Fruit fly (Drosophila melanogaster) whole organism: ENCODE results near the gene gig.

Source experiments
- EcR ChIP-seq, 2 experiments: fragments of >200 bp; optimal IDR thresholded peaks; 2 replicates each; lab custom pipeline; 2017; ENCODE audit warnings: missing biosample characterization in 2 of 2, missing genetic modification characterization in 2 of 2, missing genetic modification reagents in 2 of 2
- pan ChIP-seq: fragments of >200 bp; optimal IDR thresholded peaks from 2 replicates; lab custom pipeline; 2017
- psq ChIP-seq: fragments of >200 bp; optimal IDR thresholded peaks from 2 replicates; lab custom pipeline; 2017
- usp ChIP-seq: fragments of >200 bp; optimal IDR thresholded peaks from 2 replicates; lab custom pipeline; 2017; ENCODE audit warnings: missing biosample characterization, missing genetic modification characterization, mixed read lengths

DNA sequence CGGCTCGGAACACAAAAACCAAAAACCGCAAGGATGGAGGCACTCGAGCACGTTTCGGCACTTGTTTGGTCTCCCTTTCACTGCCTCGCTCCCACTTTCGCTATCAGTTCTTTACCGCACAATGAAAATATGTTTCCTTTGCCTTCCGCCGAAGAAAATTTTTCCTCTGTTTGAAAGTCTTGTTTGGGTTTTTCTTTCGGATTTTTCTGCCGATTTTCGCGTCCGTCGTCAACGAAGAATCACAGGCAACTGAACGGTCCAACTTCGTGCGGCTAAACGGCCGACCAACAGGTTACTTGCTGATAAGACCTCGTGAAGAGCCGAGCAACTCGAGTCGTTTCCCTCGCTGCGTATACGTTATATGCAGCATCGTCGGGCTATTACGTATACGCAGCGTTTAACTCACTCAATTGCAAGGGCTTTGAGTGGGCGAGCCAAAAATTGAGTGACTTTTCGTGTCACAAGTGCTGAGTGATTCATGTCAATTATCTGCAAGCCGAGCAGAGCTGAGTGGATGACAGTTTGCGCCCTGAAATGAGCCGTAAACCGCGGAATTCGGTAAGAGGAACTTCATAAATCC, 40.1 kb upstream of the gig start, which contains the start of gene sNPF-R:
- no peak for TF ChIP-seq EcR (GFP tag; optimal IDR thresholded peaks at IDR 0.05; lab: Kevin White, UChicago)
- TF ChIP-seq pan (lab: Kevin White, UChicago): no peak
- no peak for TF ChIP-seq usp (GFP tag; lab: Kevin White, UChicago)
- TF ChIP-seq psq (lab: Kevin White, UChicago): no peak
